Fruit fly (Drosophila melanogaster) whole organism, prepupa: ENCODE results near the gene bchs.

ENCODE experiments used
- CG16779 ChIP-seq: fragments of 200-800 bp; sonication (Bioruptor generic); optimal IDR thresholded peaks from 3 replicates; lab custom pipeline; 2017; ENCODE audit warnings: missing biosample characterization, mild to moderate bottlenecking, missing genetic modification characterization
- CG6163 ChIP-seq: fragments of 200-800 bp; sonication (Bioruptor generic); IDR thresholded peaks from 3 replicates; pipeline ENCODE4 v1.3.6; 2022; ENCODE audit warnings: missing biosample characterization, missing genetic modification characterization

DNA sequence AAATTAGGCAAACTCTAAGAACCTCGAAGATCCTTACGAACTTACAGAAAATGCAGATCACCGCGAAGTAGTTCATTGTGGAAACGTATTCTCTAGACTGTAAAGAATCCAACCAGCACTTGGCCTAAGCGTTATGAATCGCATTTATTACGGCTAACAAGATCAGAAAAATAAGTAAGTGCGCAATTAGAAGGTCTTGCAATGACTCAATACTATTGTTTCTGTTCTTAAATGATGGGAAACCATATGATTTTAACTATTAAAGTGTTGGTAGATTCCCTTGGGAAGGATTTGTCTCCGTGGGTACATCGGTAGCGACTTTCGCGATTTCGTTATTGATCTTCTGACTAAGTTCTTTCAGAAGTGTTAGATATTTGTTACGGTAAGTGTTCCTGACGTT lies 14.2 kb upstream of the bchs start, which contains the start of gene Acp26Ab:
- TF ChIP-seq CG6163 (GFP tag; lab: Robert Waterston, UW) (no peak), CG16779 (tag; lab: Kevin White, UChicago) (no peak)
